Fruit fly (Drosophila melanogaster): ENCODE data around the gene CG31516.
A peak's percentile ranks its signal among the peaks of the same experiment; 100 is the strongest.

CG31516 gene

DNA sequence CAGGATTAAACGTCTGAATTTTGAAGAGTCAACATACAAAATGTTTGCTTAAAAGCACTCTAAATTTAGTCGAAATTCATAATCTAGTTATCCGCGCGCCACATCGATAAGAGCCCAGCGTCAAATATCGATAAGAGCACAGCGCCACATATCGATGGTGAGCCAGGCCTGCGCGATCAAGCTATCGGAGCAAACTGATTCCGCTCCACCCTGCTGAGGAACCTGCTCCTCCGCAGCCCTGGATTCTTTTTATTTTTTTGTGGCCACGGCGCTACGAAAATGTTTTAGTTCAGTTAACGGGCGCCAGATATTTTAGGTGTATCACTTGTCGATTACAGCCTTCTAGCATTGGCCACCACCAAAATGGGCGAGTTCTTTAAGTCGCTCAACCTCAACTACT, 850 bp upstream of the CG31516 start (continued):
- no peak for TF ChIP-seq CG17568 (GFP tag; optimal IDR thresholded peaks at IDR 0.05)
- TF ChIP-seq sob (GFP tag; IDR thresholded peaks at IDR 0.05), result peak; percentile 74
- no peak for TF ChIP-seq CG10366 (GFP tag; IDR thresholded peaks at IDR 0.05)
- no peak for TF ChIP-seq B-H1 (GFP tag; IDR thresholded peaks at IDR 0.05)
- no peak for TF ChIP-seq CG16779 (GFP tag; IDR thresholded peaks at IDR 0.05)
- no peak for TF ChIP-seq CG4854 (GFP tag; optimal IDR thresholded peaks at IDR 0.05)
- TF ChIP-seq pfk (GFP tag; optimal IDR thresholded peaks at IDR 0.05), result no peak
- no peak for TF ChIP-seq Fer2 (tag; optimal IDR thresholded peaks at IDR 0.05)
- no peak for TF ChIP-seq kah (GFP tag; optimal IDR thresholded peaks at IDR 0.05)
- TF ChIP-seq Abd-B (GFP tag; optimal IDR thresholded peaks at IDR 0.05), result no peak
- no peak for TF ChIP-seq CG7357 (GFP tag; IDR thresholded peaks at IDR 0.05)
- TF ChIP-seq fd64A (GFP tag; optimal IDR thresholded peaks at IDR 0.05), result no peak
- TF ChIP-seq prd (optimal IDR thresholded peaks at IDR 0.05), result no peak
- 0 out of 3 replicates have a peak, but pooled peaks have one; percentile 11 for TF ChIP-seq prd (GFP tag; IDR thresholded peaks at IDR 0.05)
- TF ChIP-seq tll (GFP tag; optimal IDR thresholded peaks at IDR 0.05), result no peak
- TF ChIP-seq BEAF-32 (GFP tag; optimal IDR thresholded peaks at IDR 0.05), result peak; percentile 98
- TF ChIP-seq Dp (GFP tag; optimal IDR thresholded peaks at IDR 0.05), result peak; percentile 97
- no peak for TF ChIP-seq CG6813 (GFP tag; optimal IDR thresholded peaks at IDR 0.05)
- no peak for TF ChIP-seq CG3838 (GFP tag; optimal IDR thresholded peaks at IDR 0.05)
- TF ChIP-seq CG14710 (tag; optimal IDR thresholded peaks at IDR 0.05), result peak; percentile 42
- TF ChIP-seq hb (GFP tag; IDR thresholded peaks at IDR 0.05; ENCODE audit: partially characterized antibody), result peak; percentile 97
- TF ChIP-seq fd96Cb (tag; optimal IDR thresholded peaks at IDR 0.05), result no peak
- no peak for TF ChIP-seq sens-2 (GFP tag; IDR thresholded peaks at IDR 0.05)
- no peak for TF ChIP-seq HLH3B (GFP tag; IDR thresholded peaks at IDR 0.05)
- no peak for TF ChIP-seq CG8359 (GFP tag; optimal IDR thresholded peaks at IDR 0.05; ENCODE audit: borderline replicate concordance)
- no peak; the same call in 1 of the 2 replicates for TF ChIP-seq onecut (GFP tag; IDR thresholded peaks at IDR 0.05)
- TF ChIP-seq en (GFP tag; optimal IDR thresholded peaks at IDR 0.05), result no peak
- no peak for TF ChIP-seq CG8924 (tag; optimal IDR thresholded peaks at IDR 0.05)
- no peak for TF ChIP-seq CG16815 (GFP tag; optimal IDR thresholded peaks at IDR 0.05)
- no peak for TF ChIP-seq esg (GFP tag; conservative IDR thresholded peaks at IDR 0.05)
- TF ChIP-seq tup (GFP tag; optimal IDR thresholded peaks at IDR 0.05), result no peak
- peak in 1 of 2 experiments; percentile 33 for TF ChIP-seq Pdp1 (GFP tag; optimal IDR thresholded peaks at IDR 0.05)
- peak; percentile 15 for TF ChIP-seq CG1647 (GFP tag; optimal IDR thresholded peaks at IDR 0.05)
- TF ChIP-seq otp (GFP tag; IDR thresholded peaks at IDR 0.05), result no peak
- TF ChIP-seq Neu2 (GFP tag; optimal IDR thresholded peaks at IDR 0.05; ENCODE audit: borderline replicate concordance), result no peak
- TF ChIP-seq chm (GFP tag; IDR thresholded peaks at IDR 0.05), result peak; percentile 54; the same call in 1 of the 2 replicates
- no peak for TF ChIP-seq NfI (GFP tag; optimal IDR thresholded peaks at IDR 0.05)
- no peak for TF ChIP-seq aop (GFP tag; IDR thresholded peaks at IDR 0.05)
- TF ChIP-seq row (GFP tag; IDR thresholded peaks at IDR 0.05), result peak; percentile 73
- TF ChIP-seq CG7963 (GFP tag; IDR thresholded peaks at IDR 0.05; ENCODE audit: partially characterized antibody), result peak; percentile 97
- peak; percentile 97 for TF ChIP-seq ato (GFP tag; IDR thresholded peaks at IDR 0.05; ENCODE audit: partially characterized antibody)
- no peak for TF ChIP-seq Max (GFP tag; optimal IDR thresholded peaks at IDR 0.05)
- TF ChIP-seq HLHmδ (GFP tag; optimal IDR thresholded peaks at IDR 0.05), result no peak
- no peak for TF ChIP-seq CG5180 (GFP tag; optimal IDR thresholded peaks at IDR 0.05)
- no peak for TF ChIP-seq lab (GFP tag; optimal IDR thresholded peaks at IDR 0.05)
- TF ChIP-seq CG10565 (GFP tag; optimal IDR thresholded peaks at IDR 0.05), result no peak
- no peak for TF ChIP-seq exex (tag; optimal IDR thresholded peaks at IDR 0.05)
- TF ChIP-seq Deaf1 (tag; optimal IDR thresholded peaks at IDR 0.05), result peak; percentile 33
- peak; percentile 51 for TF ChIP-seq CG34376 (GFP tag; optimal IDR thresholded peaks at IDR 0.05)
- TF ChIP-seq CG10267 (tag; optimal IDR thresholded peaks at IDR 0.05), result peak; percentile 45
